Worm (Caenorhabditis elegans) whole organism, L4/young adult: ENCODE data around the gene C06E4.5.

Experiments
- dao-5 ChIP-seq: sonication (generic microtip); optimal IDR thresholded peaks from 2 replicates; lab custom pipeline; 2016; ENCODE audit warnings: missing genotype, missing genetic modification characterization, moderate library complexity, missing compliant biosample characterization
- him-1 ChIP-seq: sonication (generic microtip); optimal IDR thresholded peaks from 2 replicates; lab custom pipeline; 2016; ENCODE audit warnings: missing genotype, missing genetic modification reagents, missing genetic modification characterization, missing compliant biosample characterization

- TF ChIP-seq dao-5 (no peak), him-1 (no peak)
These were observed 35.2 kb upstream of the C06E4.5 start, which contains the start of the genes glb-23 and R13A1.1 for ce11 chrIV:7219398-7220087.
